Worm (Caenorhabditis elegans) whole organism, L3 larva: ENCODE results near the gene F08F1.4.

ENCODE experiments used
- R02D3.7 ChIP-seq: fragments of 150-350 bp; optimal IDR thresholded peaks from 2 replicates; lab custom pipeline; 2014; ENCODE audit warnings: missing biosample characterization, missing genetic modification characterization
- ceh-16 ChIP-seq: sonication (generic microtip); optimal IDR thresholded peaks from 2 replicates; lab custom pipeline; 2017; ENCODE audit warnings: missing biosample characterization, missing genetic modification characterization
- ceh-28 ChIP-seq: fragments of 150-350 bp; optimal IDR thresholded peaks from 2 replicates; lab custom pipeline; 2014; ENCODE audit warnings: missing biosample characterization, missing genetic modification reagents, missing genetic modification characterization
- ceh-9 ChIP-seq: sonication (generic microtip); optimal IDR thresholded peaks from 2 replicates; lab custom pipeline; 2018; ENCODE audit warnings: missing biosample characterization, missing genetic modification characterization
- daf-12 ChIP-seq: fragments of 150-350 bp; optimal IDR thresholded peaks from 2 replicates; lab custom pipeline; 2014; ENCODE audit warnings: missing biosample characterization, missing genetic modification reagents, missing genetic modification characterization
- elt-1 ChIP-seq: fragments of 150-350 bp; optimal IDR thresholded peaks from 2 replicates; lab custom pipeline; 2014; ENCODE audit warnings: missing biosample characterization, missing genetic modification characterization
- elt-2 ChIP-seq: sonication (generic microtip); optimal IDR thresholded peaks from 2 replicates; lab custom pipeline; 2016; ENCODE audit warnings: missing genetic modification reagents, mild to moderate bottlenecking, missing genetic modification characterization, missing compliant biosample characterization
- elt-3 ChIP-seq, 3 experiments: fragments of 150-350 bp in 1 of 3; sonication (generic microtip) in 2 of 3; optimal IDR thresholded peaks; 2 replicates in 2 of 3; 4 replicates in 1 of 3; lab custom pipeline; 2014 to 2017; ENCODE audit warnings: missing biosample characterization in 3 of 3, missing genetic modification characterization in 3 of 3
- fkh-10 ChIP-seq: sonication (generic microtip); optimal IDR thresholded peaks from 2 replicates; lab custom pipeline; 2017; ENCODE audit warnings: missing biosample characterization, missing genetic modification reagents, missing genetic modification characterization
- fkh-2 ChIP-seq: fragments of 150-350 bp; optimal IDR thresholded peaks from 2 replicates; lab custom pipeline; 2014; ENCODE audit warnings: missing biosample characterization, missing genetic modification reagents, missing genetic modification characterization
- hmg-11 ChIP-seq: sonication (generic microtip); optimal IDR thresholded peaks from 2 replicates; lab custom pipeline; 2016; ENCODE audit warnings: missing genetic modification characterization, missing compliant biosample characterization
- jun-1 ChIP-seq: fragments of 150-350 bp; optimal IDR thresholded peaks from 2 replicates; lab custom pipeline; 2014; ENCODE audit warnings: missing biosample characterization, missing genetic modification reagents, missing genetic modification characterization
- lin-39 ChIP-seq: fragments of 150-350 bp; optimal IDR thresholded peaks from 2 replicates; lab custom pipeline; 2018; ENCODE audit warnings: missing biosample characterization, missing genetic modification reagents, missing genetic modification characterization
- lsy-12 ChIP-seq: sonication (generic microtip); optimal IDR thresholded peaks from 2 replicates; lab custom pipeline; 2016; ENCODE audit warnings: mild to moderate bottlenecking, missing genetic modification characterization, missing compliant biosample characterization
- mdl-1 ChIP-seq: fragments of 150-350 bp; optimal IDR thresholded peaks from 2 replicates; lab custom pipeline; 2014; ENCODE audit warnings: missing biosample characterization, missing genetic modification characterization
- mml-1 ChIP-seq: fragments of 150-350 bp; sonication (generic microtip); optimal IDR thresholded peaks from 3 replicates; lab custom pipeline; 2014; ENCODE audit warnings: missing biosample characterization, missing genetic modification characterization
- nhr-11 ChIP-seq: fragments of 150-350 bp; optimal IDR thresholded peaks from 2 replicates; lab custom pipeline; 2014; ENCODE audit warnings: missing biosample characterization, missing genetic modification characterization
- nhr-12 ChIP-seq: fragments of 150-350 bp; optimal IDR thresholded peaks from 2 replicates; lab custom pipeline; 2014; ENCODE audit warnings: missing biosample characterization, missing genetic modification characterization
- nhr-23 ChIP-seq: fragments of 150-350 bp; optimal IDR thresholded peaks from 2 replicates; lab custom pipeline; 2014; ENCODE audit warnings: missing biosample characterization, missing genetic modification reagents, missing genetic modification characterization
- nhr-237 ChIP-seq: fragments of 150-350 bp; optimal IDR thresholded peaks from 2 replicates; lab custom pipeline; 2014; ENCODE audit warnings: missing biosample characterization, missing genetic modification characterization
- nhr-76 ChIP-seq: fragments of 150-350 bp; sonication (generic microtip); optimal IDR thresholded peaks from 5 replicates; lab custom pipeline; 2014; ENCODE audit warnings: missing biosample characterization, missing genetic modification characterization
- nhr-77 ChIP-seq: fragments of 150-350 bp; optimal IDR thresholded peaks from 2 replicates; lab custom pipeline; 2014; ENCODE audit warnings: missing biosample characterization, missing genetic modification characterization
- pqm-1 ChIP-seq: fragments of 150-350 bp; optimal IDR thresholded peaks from 2 replicates; lab custom pipeline; 2017; ENCODE audit warnings: missing biosample characterization, missing genetic modification characterization, inconsistent platforms
- sea-2 ChIP-seq: fragments of 150-350 bp; sonication (generic microtip); optimal IDR thresholded peaks from 4 replicates; lab custom pipeline; 2014; ENCODE audit warnings: missing biosample characterization, missing genetic modification reagents, missing genetic modification characterization
- skn-1 ChIP-seq: fragments of 150-350 bp; optimal IDR thresholded peaks from 2 replicates; lab custom pipeline; 2014; ENCODE audit warnings: missing biosample characterization, missing genetic modification characterization
- snpc-4 ChIP-seq: fragments of 150-350 bp; optimal IDR thresholded peaks from 2 replicates; lab custom pipeline; 2014; ENCODE audit warnings: missing biosample characterization, missing genetic modification characterization
- tbx-2 ChIP-seq: sonication (generic microtip); optimal IDR thresholded peaks from 2 replicates; lab custom pipeline; 2016; ENCODE audit warnings: mild to moderate bottlenecking, missing genetic modification characterization, missing compliant biosample characterization
- unc-62 ChIP-seq: fragments of 150-350 bp; sonication (generic microtip); optimal IDR thresholded peaks from 4 replicates; lab custom pipeline; 2014; ENCODE audit warnings: missing biosample characterization, missing genetic modification reagents, missing genetic modification characterization
- zag-1 ChIP-seq: fragments of 150-350 bp; optimal IDR thresholded peaks from 2 replicates; lab custom pipeline; 2014; ENCODE audit warnings: missing biosample characterization, missing genetic modification characterization
- ztf-4 ChIP-seq: fragments of 150-350 bp; optimal IDR thresholded peaks from 2 replicates; lab custom pipeline; 2014; ENCODE audit warnings: missing biosample characterization, missing genetic modification characterization

F08F1.4 gene

ce11 chrX:8446108-8446507 is 32.9 kb downstream of the F08F1.4 start, which contains the start of gene F16F9.1:
Gene F16F9.1, plus strand, starts transcription at chrX:8446408.
- no peak for TF ChIP-seq unc-62
- no peak for TF ChIP-seq fkh-2 (tag; lab: Kevin White, UChicago)
- no peak for TF ChIP-seq fkh-10 (GFP tag; lab: Kevin White, UChicago)

ce11 chrX:8455590-8456166 is 42.4 kb downstream of the F08F1.4 start, which contains the start of gene dpy-6:
Gene dpy-6, minus strand, starts transcription at chrX:8455640.
- TF ChIP-seq nhr-76 (tag; lab: Kevin White, UChicago): no peak
- no peak for TF ChIP-seq fkh-10 (GFP tag; lab: Kevin White, UChicago)
- TF ChIP-seq skn-1 (tag; lab: Kevin White, UChicago): no peak
- TF ChIP-seq unc-62: no peak
- peak; percentile 36 for TF ChIP-seq nhr-23
- no peak for TF ChIP-seq mml-1 (tag; lab: Kevin White, UChicago)
- TF ChIP-seq jun-1 (tag; lab: Kevin White, UChicago): no peak
- TF ChIP-seq nhr-12: no peak
- no peak for TF ChIP-seq hmg-11 (tag; lab: Kevin White, UChicago)
- TF ChIP-seq elt-3 (tag; optimal IDR thresholded peaks at IDR 0.05; lab: Kevin White, UChicago): peak in 1 of 3 experiments; percentile 65
- no peak for TF ChIP-seq lsy-12 (tag; lab: Kevin White, UChicago)
- no peak for TF ChIP-seq mdl-1 (tag; lab: Kevin White, UChicago)
- TF ChIP-seq nhr-237 (tag; lab: Kevin White, UChicago): no peak

ce11 chrX:8457314-8457713 is 44.1 kb downstream of the F08F1.4 start, which contains the start of gene F16F9.3:
Gene F16F9.3, plus strand, starts transcription at chrX:8457614.
- no peak for TF ChIP-seq zag-1 (tag; lab: Kevin White, UChicago)
- TF ChIP-seq nhr-77: no peak
- TF ChIP-seq jun-1 (tag; lab: Kevin White, UChicago): no peak
- TF ChIP-seq, all 47 proteins: peak for 0

ce11 chrX:8459789-8460188 is 46.6 kb downstream of the F08F1.4 start:
- no peak for TF ChIP-seq ceh-9 (tag; lab: Kevin White, UChicago)
- TF ChIP-seq snpc-4 (tag; lab: Kevin White, UChicago): no peak
- no peak for TF ChIP-seq elt-2 (tag; lab: Kevin White, UChicago)
- no peak for TF ChIP-seq ceh-16 (tag; lab: Kevin White, UChicago)
- no peak for TF ChIP-seq tbx-2
- no peak for TF ChIP-seq lin-39 (tag; lab: Kevin White, UChicago)
- TF ChIP-seq hmg-11 (tag; lab: Kevin White, UChicago): no peak
- TF ChIP-seq ceh-28 (tag; lab: Kevin White, UChicago): no peak

ce11 chrX:8460958-8461357 is 47.7 kb downstream of the F08F1.4 start:
- TF ChIP-seq sea-2 (GFP tag; lab: Kevin White, UChicago) (no peak), lin-39 (tag; lab: Kevin White, UChicago) (no peak), daf-12 (tag; lab: Kevin White, UChicago) (no peak), jun-1 (tag; lab: Kevin White, UChicago) (no peak), elt-1 (tag; lab: Kevin White, UChicago) (no peak), pqm-1 (tag; lab: Kevin White, UChicago) (no peak), nhr-11 (tag; lab: Kevin White, UChicago) (no peak), R02D3.7 (no peak)

ce11 chrX:8463085-8463645 is 49.9 kb downstream of the F08F1.4 start, which contains the start of gene F16F9.4:
Gene F16F9.4, minus strand, starts transcription at chrX:8463360.
- peak; percentile 66 for TF ChIP-seq elt-2 (tag; lab: Kevin White, UChicago)
- no peak for TF ChIP-seq ztf-4 (tag; lab: Kevin White, UChicago)
- TF ChIP-seq mml-1 (tag; lab: Kevin White, UChicago): no peak
- TF ChIP-seq fkh-2 (tag; lab: Kevin White, UChicago): no peak
- peak; percentile 64 for TF ChIP-seq pqm-1 (tag; lab: Kevin White, UChicago)
- TF ChIP-seq, all 47 proteins: peak for 2
